Worm (Caenorhabditis elegans) whole organism, young adult: ENCODE results near the gene nprl-2.

Experiments used
- bed-2 ChIP-seq: fragments of 200-800 bp; sonication (Bioruptor generic); IDR thresholded peaks from 2 replicates; pipeline ENCODE4 v1.3.6; 2022; ENCODE audit warnings: missing genetic modification reagents, missing genetic modification characterization, missing compliant biosample characterization
- cebp-2 ChIP-seq: fragments of 200-800 bp; sonication (Bioruptor generic); IDR thresholded peaks from 2 replicates; pipeline ENCODE4 v1.3.6; 2022; ENCODE audit warnings: missing genetic modification characterization, missing compliant biosample characterization
- ets-4 ChIP-seq: fragments of 200-800 bp; sonication (Bioruptor generic); optimal IDR thresholded peaks from 2 replicates; lab custom pipeline; 2018; ENCODE audit warnings: mild to moderate bottlenecking, missing genetic modification characterization, missing compliant biosample characterization
- gei-17 ChIP-seq: fragments of 200-800 bp; sonication (Bioruptor generic); optimal IDR thresholded peaks from 2 replicates; lab custom pipeline; 2018; ENCODE audit warnings: mild to moderate bottlenecking, missing genetic modification characterization, missing compliant biosample characterization
- madf-8 ChIP-seq: fragments of 200-800 bp; sonication (Bioruptor generic); conservative IDR thresholded peaks from 2 replicates; pipeline ENCODE4 v1.3.6; 2022; ENCODE audit warnings: missing genetic modification reagents, missing genetic modification characterization, missing compliant biosample characterization
- mes-4 ChIP-seq: sonication (generic microtip); optimal IDR thresholded peaks from 2 replicates; lab custom pipeline; 2016; ENCODE audit warnings: missing genotype, missing genetic modification characterization, missing compliant biosample characterization
- nfya-1 ChIP-seq: sonication (generic microtip); optimal IDR thresholded peaks from 2 replicates; lab custom pipeline; 2017; ENCODE audit warnings: antibody characterized with exemption, missing compliant biosample characterization, missing genetic modification characterization, borderline replicate concordance; ENCODE audit not compliant: insufficient read depth
- zfh-2 ChIP-seq: fragments of 200-800 bp; sonication (Bioruptor generic); conservative IDR thresholded peaks from 2 replicates; pipeline ENCODE4 v1.3.6; 2022; ENCODE audit warnings: missing genetic modification reagents, missing genetic modification characterization, missing compliant biosample characterization

DNA sequence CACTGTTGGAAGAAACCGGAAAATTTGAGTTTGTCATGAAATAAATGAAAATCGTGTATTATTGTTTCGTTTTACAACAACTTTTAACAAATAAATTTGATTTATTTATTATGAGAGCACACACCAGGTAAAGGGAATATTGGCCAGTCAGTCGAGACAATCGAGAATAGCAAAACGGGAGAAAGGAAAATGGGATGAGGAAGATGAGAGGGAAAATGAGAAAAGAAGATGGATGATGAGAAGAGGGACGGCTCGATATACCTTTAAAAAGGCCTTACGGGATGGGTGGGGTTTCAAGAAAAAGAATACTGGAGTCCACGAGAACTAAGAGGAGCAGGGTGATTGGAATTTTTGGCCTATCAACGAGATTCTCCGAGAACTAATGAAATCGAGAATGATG, 2.0 kb downstream of the nprl-2 start:
- TF ChIP-seq bed-2 (no peak), zfh-2 (GFP tag; lab: Robert Waterston, UW) (no peak), mes-4 (tag; lab: Kevin White, UChicago) (peak; percentile 27), gei-17 (GFP tag; lab: Kevin White, UChicago) (no peak), madf-8 (GFP tag; lab: Robert Waterston, UW) (no peak), ets-4 (GFP tag; lab: Kevin White, UChicago) (no peak), cebp-2 (GFP tag; lab: Robert Waterston, UW) (no peak), nfya-1 (tag; lab: Kevin White, UChicago) (no peak)
